Fruit fly (Drosophila melanogaster) whole organism, embryonic: ENCODE measurements around the gene Sirt6.

Experiments
- Blimp-1 ChIP-seq: fragments of 200-800 bp; sonication (Bioruptor generic); optimal IDR thresholded peaks from 3 replicates; lab custom pipeline; 2018; ENCODE audit warnings: missing biosample characterization, missing genetic modification characterization, mild to moderate bottlenecking, moderate library complexity, missing genetic modification reagents
- CG10543 ChIP-seq: fragments of 200-800 bp; sonication (Bioruptor generic); optimal IDR thresholded peaks from 3 replicates; lab custom pipeline; 2017; ENCODE audit warnings: missing biosample characterization, mild to moderate bottlenecking, missing genetic modification characterization, moderate library complexity
- CG10565 ChIP-seq: fragments of 200-800 bp; sonication (Bioruptor generic); optimal IDR thresholded peaks from 3 replicates; lab custom pipeline; 2016; ENCODE audit warnings: missing biosample characterization, mild to moderate bottlenecking, missing genetic modification characterization
- CG10654 ChIP-seq: fragments of 200-800 bp; sonication (Bioruptor generic); optimal IDR thresholded peaks from 2 replicates; lab custom pipeline; 2016; ENCODE audit warnings: missing biosample characterization, missing genetic modification characterization
- CG11247 ChIP-seq: fragments of 200-800 bp; sonication (Bioruptor generic); IDR thresholded peaks from 2 replicates; pipeline ENCODE4 v1.3.6; 2022; ENCODE audit warnings: missing biosample characterization, missing genetic modification characterization
- CG12236 ChIP-seq: fragments of 200-800 bp; sonication (Bioruptor generic); optimal IDR thresholded peaks from 2 replicates; lab custom pipeline; 2016; ENCODE audit warnings: missing biosample characterization, missing genetic modification characterization
- CG12391 ChIP-seq: fragments of 200-800 bp; sonication (Bioruptor generic); optimal IDR thresholded peaks from 3 replicates; lab custom pipeline; 2018; ENCODE audit warnings: missing biosample characterization, mild to moderate bottlenecking, missing genetic modification characterization, moderate library complexity
- CG13624 ChIP-seq: fragments of 200-800 bp; sonication (Bioruptor generic); optimal IDR thresholded peaks from 2 replicates; lab custom pipeline; 2016; ENCODE audit warnings: missing biosample characterization, missing genetic modification characterization
- CG14710 ChIP-seq: fragments of 200-800 bp; sonication (Bioruptor generic); optimal IDR thresholded peaks from 3 replicates; lab custom pipeline; 2019; ENCODE audit warnings: missing biosample characterization, mild to moderate bottlenecking, missing genetic modification characterization, moderate library complexity
- CG15011 ChIP-seq: fragments of 200-800 bp; sonication (Bioruptor generic); optimal IDR thresholded peaks from 3 replicates; lab custom pipeline; 2018; ENCODE audit warnings: missing biosample characterization, mild to moderate bottlenecking, missing genetic modification characterization
- CG1529 ChIP-seq: fragments of 200-800 bp; sonication (Bioruptor generic); optimal IDR thresholded peaks from 3 replicates; lab custom pipeline; 2018; ENCODE audit warnings: missing biosample characterization, missing genetic modification characterization
- CG1647 ChIP-seq: fragments of 200-800 bp; sonication (Bioruptor generic); optimal IDR thresholded peaks from 3 replicates; lab custom pipeline; 2016; ENCODE audit warnings: missing biosample characterization, missing genetic modification characterization
- CG18599 ChIP-seq: fragments of 200-800 bp; sonication (Bioruptor generic); optimal IDR thresholded peaks from 3 replicates; lab custom pipeline; 2017; ENCODE audit warnings: missing biosample characterization, missing genetic modification characterization, mild to moderate bottlenecking, moderate library complexity, missing genetic modification reagents
- CG30431 ChIP-seq: fragments of 200-800 bp; sonication (Bioruptor generic); optimal IDR thresholded peaks from 2 replicates; lab custom pipeline; 2017; ENCODE audit warnings: missing biosample characterization, missing genetic modification characterization
- CG3847 ChIP-seq: fragments of 200-800 bp; sonication (Bioruptor generic); IDR thresholded peaks from 2 replicates; pipeline ENCODE4 v1.3.6; 2022; ENCODE audit warnings: missing biosample characterization, missing genetic modification characterization
- CG4328 ChIP-seq: fragments of 200-800 bp; sonication (Bioruptor generic); optimal IDR thresholded peaks from 3 replicates; lab custom pipeline; 2017; ENCODE audit warnings: missing biosample characterization, missing genetic modification reagents, missing genetic modification characterization
- CG4360 ChIP-seq: fragments of 200-800 bp; sonication (Bioruptor generic); IDR thresholded peaks from 2 replicates; pipeline ENCODE4 v1.3.6; 2022; ENCODE audit warnings: missing biosample characterization, missing genetic modification characterization
- CG4730 ChIP-seq: fragments of 200-800 bp; sonication (Bioruptor generic); IDR thresholded peaks from 2 replicates; pipeline ENCODE4 v1.3.6; 2022; ENCODE audit warnings: missing biosample characterization, missing genetic modification characterization
- CG4854 ChIP-seq: fragments of 200-800 bp; sonication (Bioruptor generic); optimal IDR thresholded peaks from 2 replicates; lab custom pipeline; 2016; ENCODE audit warnings: missing biosample characterization, missing genetic modification characterization, inconsistent platforms
- CG5245 ChIP-seq: fragments of 200-800 bp; sonication (Bioruptor generic); optimal IDR thresholded peaks from 3 replicates; lab custom pipeline; 2016; ENCODE audit warnings: missing biosample characterization, missing genetic modification characterization
- CkIIα-i1 ChIP-seq: fragments of 200-800 bp; sonication (Bioruptor generic); IDR thresholded peaks from 2 replicates; pipeline ENCODE4 v1.3.6; 2022; ENCODE audit warnings: missing biosample characterization, missing genetic modification characterization
- D ChIP-seq, 2 experiments: fragments of 200-800 bp in 1 of 2; fragments of >200 bp in 1 of 2; sonication (Bioruptor generic) in 1 of 2; optimal IDR thresholded peaks; 2 replicates in 1 of 2; 3 replicates in 1 of 2; lab custom pipeline; 2017; ENCODE audit warnings: mild to moderate bottlenecking in 1 of 2, missing biosample characterization in 1 of 2, missing genetic modification characterization in 1 of 2, missing genetic modification reagents in 1 of 2
- Dad ChIP-seq: fragments of 200-800 bp; sonication (Bioruptor generic); optimal IDR thresholded peaks from 3 replicates; lab custom pipeline; 2016; ENCODE audit warnings: missing biosample characterization, missing genetic modification characterization
- Eip74EF ChIP-seq, 2 experiments: fragments of 200-800 bp in 1 of 2; fragments of >200 bp in 1 of 2; sonication (Bioruptor generic) in 1 of 2; optimal IDR thresholded peaks; 2 replicates each; lab custom pipeline; 2017 to 2019; ENCODE audit warnings: missing biosample characterization in 2 of 2, missing genetic modification characterization in 2 of 2, mild to moderate bottlenecking in 1 of 2, moderate library complexity in 1 of 2
- HHEX ChIP-seq: fragments of 200-800 bp; sonication (Bioruptor generic); optimal IDR thresholded peaks from 3 replicates; lab custom pipeline; 2017; ENCODE audit warnings: missing biosample characterization, mild to moderate bottlenecking, missing genetic modification characterization, missing genetic modification reagents
- Hand ChIP-seq: fragments of 200-800 bp; sonication (Bioruptor generic); optimal IDR thresholded peaks from 2 replicates; lab custom pipeline; 2017; ENCODE audit warnings: mild to moderate bottlenecking, missing biosample characterization, missing genetic modification reagents, missing genetic modification characterization
- Hey ChIP-seq: fragments of 200-800 bp; sonication (Bioruptor generic); optimal IDR thresholded peaks from 3 replicates; lab custom pipeline; 2018; ENCODE audit warnings: missing biosample characterization, mild to moderate bottlenecking, missing genetic modification characterization
- Hr51 ChIP-seq, 2 experiments: fragments of 200-800 bp; sonication (Bioruptor generic); optimal IDR thresholded peaks; 2 replicates in 1 of 2; 3 replicates in 1 of 2; lab custom pipeline; 2016 to 2018; ENCODE audit warnings: missing biosample characterization in 2 of 2, missing genetic modification characterization in 2 of 2, mild to moderate bottlenecking in 1 of 2, moderate library complexity in 1 of 2
- Myb ChIP-seq: fragments of 200-800 bp; sonication (Bioruptor generic); optimal IDR thresholded peaks from 2 replicates; lab custom pipeline; 2016; ENCODE audit warnings: missing biosample characterization, missing genetic modification characterization
- NfI ChIP-seq: fragments of 200-800 bp; sonication (Bioruptor generic); optimal IDR thresholded peaks from 3 replicates; lab custom pipeline; 2018; ENCODE audit warnings: missing biosample characterization, mild to moderate bottlenecking, missing genetic modification characterization, moderate library complexity
- Optix ChIP-seq: fragments of 200-800 bp; sonication (Bioruptor generic); IDR thresholded peaks from 3 replicates; pipeline ENCODE4 v1.3.6; 2022; ENCODE audit warnings: missing biosample characterization, missing genetic modification characterization
- PHDP ChIP-seq: fragments of 200-800 bp; sonication (Bioruptor generic); optimal IDR thresholded peaks from 3 replicates; lab custom pipeline; 2018; ENCODE audit warnings: missing biosample characterization, mild to moderate bottlenecking, missing genetic modification characterization, moderate library complexity
- Taf1 ChIP-seq: fragments of 200-800 bp; sonication (Bioruptor generic); IDR thresholded peaks from 2 replicates; pipeline ENCODE4 v1.3.6; 2022; ENCODE audit warnings: missing biosample characterization, missing genetic modification characterization
- Vsx1 ChIP-seq: fragments of 200-800 bp; sonication (Bioruptor generic); optimal IDR thresholded peaks from 2 replicates; lab custom pipeline; 2017; ENCODE audit warnings: missing biosample characterization, mild to moderate bottlenecking, missing genetic modification characterization, missing genetic modification reagents
- bigmax ChIP-seq: fragments of 200-800 bp; sonication (Bioruptor generic); optimal IDR thresholded peaks from 2 replicates; lab custom pipeline; 2018; ENCODE audit warnings: missing biosample characterization, mild to moderate bottlenecking, missing genetic modification characterization
- caup ChIP-seq: fragments of 200-800 bp; sonication (Bioruptor generic); optimal IDR thresholded peaks from 3 replicates; lab custom pipeline; 2017; ENCODE audit warnings: missing biosample characterization, mild to moderate bottlenecking, missing genetic modification characterization, moderate library complexity; ENCODE audit not compliant: severe bottlenecking
- chn ChIP-seq: fragments of 200-800 bp; sonication (Bioruptor generic); optimal IDR thresholded peaks from 2 replicates; lab custom pipeline; 2016; ENCODE audit warnings: missing biosample characterization, missing genetic modification characterization
- dm ChIP-seq: fragments of 200-800 bp; sonication (Bioruptor generic); optimal IDR thresholded peaks from 3 replicates; lab custom pipeline; 2016; ENCODE audit warnings: missing biosample characterization, missing genetic modification characterization
- fd96Cb ChIP-seq: fragments of 200-800 bp; sonication (Bioruptor generic); optimal IDR thresholded peaks from 2 replicates; lab custom pipeline; 2018; ENCODE audit warnings: missing biosample characterization, mild to moderate bottlenecking, missing genetic modification characterization, moderate library complexity
- jing ChIP-seq: fragments of 200-800 bp; sonication (Bioruptor generic); optimal IDR thresholded peaks from 2 replicates; lab custom pipeline; 2018; ENCODE audit warnings: missing biosample characterization, mild to moderate bottlenecking, missing genetic modification characterization
- lmd ChIP-seq: fragments of 200-800 bp; sonication (Bioruptor generic); IDR thresholded peaks from 2 replicates; pipeline ENCODE4 v1.3.6; 2022; ENCODE audit warnings: missing biosample characterization, missing genetic modification characterization
- psq ChIP-seq: fragments of 200-800 bp; sonication (Bioruptor generic); optimal IDR thresholded peaks from 2 replicates; lab custom pipeline; 2017; ENCODE audit warnings: missing biosample characterization, missing genetic modification characterization
- pum ChIP-seq: fragments of 200-800 bp; sonication (Bioruptor generic); optimal IDR thresholded peaks from 2 replicates; lab custom pipeline; 2016; ENCODE audit warnings: missing biosample characterization, missing genetic modification characterization
- pzg ChIP-seq: fragments of 200-800 bp; sonication (Bioruptor generic); optimal IDR thresholded peaks from 3 replicates; lab custom pipeline; 2018; ENCODE audit warnings: missing biosample characterization, mild to moderate bottlenecking, missing genetic modification characterization, moderate library complexity
- ranshi ChIP-seq: fragments of 200-800 bp; sonication (Bioruptor generic); IDR thresholded peaks from 2 replicates; pipeline ENCODE4 v1.3.6; 2022; ENCODE audit warnings: missing biosample characterization, missing genetic modification characterization
- rib ChIP-seq: fragments of 200-800 bp; sonication (Bioruptor generic); IDR thresholded peaks from 2 replicates; pipeline ENCODE4 v1.3.6; 2022; ENCODE audit warnings: missing biosample characterization, missing genetic modification characterization
- seq ChIP-seq: fragments of 200-800 bp; sonication (Bioruptor generic); IDR thresholded peaks from 2 replicates; pipeline ENCODE4 v1.3.6; 2022; ENCODE audit warnings: missing biosample characterization, missing genetic modification characterization
- stwl ChIP-seq: fragments of 200-800 bp; sonication (Bioruptor generic); optimal IDR thresholded peaks from 3 replicates; lab custom pipeline; 2018; ENCODE audit warnings: missing biosample characterization, mild to moderate bottlenecking, missing genetic modification characterization, moderate library complexity
- vfl ChIP-seq: fragments of 200-800 bp; sonication (Bioruptor generic); optimal IDR thresholded peaks from 2 replicates; lab custom pipeline; 2016; ENCODE audit warnings: missing biosample characterization, missing genetic modification characterization

Sirt6 gene

dm6 chr3R:10263972-10264536 is 2.4 kb upstream of the Sirt6 start, which contains the start of gene Nuak (continued):
- TF ChIP-seq D (optimal IDR thresholded peaks at IDR 0.05; lab: Kevin White, UChicago) (no peak), D (GFP tag; optimal IDR thresholded peaks at IDR 0.05; lab: Kevin White, UChicago) (peak; percentile 39), HHEX (GFP tag; lab: Kevin White, UChicago) (peak; percentile 83), Myb (GFP tag; lab: Kevin White, UChicago) (peak; percentile 89), CG18599 (GFP tag; lab: Kevin White, UChicago) (peak; percentile 89), CG30431 (GFP tag; lab: Kevin White, UChicago) (peak; percentile 84), CG11247 (GFP tag; lab: Robert Waterston, UW) (no peak), psq (GFP tag; lab: Kevin White, UChicago) (peak; percentile 65), lmd (no peak), PHDP (peak; percentile 83), caup (GFP tag; lab: Kevin White, UChicago) (peak; percentile 83), chn (GFP tag; lab: Kevin White, UChicago) (peak; percentile 94), Dad (GFP tag; lab: Kevin White, UChicago) (peak; percentile 90), Hr51 (GFP tag; optimal IDR thresholded peaks at IDR 0.05; lab: Kevin White, UChicago) (peak; percentile 77 to 93), Hand (peak; percentile 17), rib (GFP tag; lab: Robert Waterston, UW) (no peak), CG13624 (GFP tag; lab: Kevin White, UChicago) (peak; percentile 99), CG15011 (GFP tag; lab: Kevin White, UChicago) (peak; percentile 66), vfl (GFP tag; lab: Kevin White, UChicago) (peak; percentile 89), CG12236 (GFP tag; lab: Kevin White, UChicago) (peak; percentile 79), CG3847 (no peak), Optix (GFP tag; lab: Robert Waterston, UW) (no peak), CG12391 (peak; percentile 89), pzg (peak; percentile 90), Vsx1 (peak; percentile 7), CG10543 (peak; percentile 89), CG10654 (GFP tag; lab: Kevin White, UChicago) (peak; percentile 90), bigmax (GFP tag; lab: Kevin White, UChicago) (peak; percentile 21), Taf1 (GFP tag; lab: Robert Waterston, UW) (no peak), CG4854 (GFP tag; lab: Kevin White, UChicago) (peak; percentile 63), seq (GFP tag; lab: Robert Waterston, UW) (no peak), jing (peak; percentile 58), CG4360 (GFP tag; lab: Robert Waterston, UW) (no peak), fd96Cb (peak; percentile 71), CG4328 (GFP tag; lab: Kevin White, UChicago) (peak; percentile 68), Eip74EF (GFP tag; optimal IDR thresholded peaks at IDR 0.05; lab: Kevin White, UChicago) (peak in 1 of 2 experiments; percentile 83), CG10565 (GFP tag; lab: Kevin White, UChicago) (peak; percentile 60), CG4730 (GFP tag; lab: Robert Waterston, UW) (no peak), Hey (tag; lab: Kevin White, UChicago) (peak; percentile 67), Blimp-1 (GFP tag; lab: Kevin White, UChicago) (peak; percentile 73), CkIIα-i1 (no peak), pum (GFP tag; lab: Kevin White, UChicago) (peak; percentile 95), CG5245 (peak; percentile 70), CG1529 (peak; percentile 57), NfI (peak; percentile 87), dm (peak; percentile 85), CG14710 (peak; percentile 100), ranshi (no peak), stwl (tag; lab: Kevin White, UChicago) (peak; percentile 94), CG1647 (GFP tag; lab: Kevin White, UChicago) (peak; percentile 91)
